Worm (Caenorhabditis elegans): ENCODE results near the gene srh-217.

The srh-217 gene

ce11 chrV:20165808-20166207, 29.5 kb downstream of the srh-217 start:
- no peak for TF ChIP-seq sea-1 (GFP tag; conservative IDR thresholded peaks at IDR 0.05)
- TF ChIP-seq F13C5.2 (tag; optimal IDR thresholded peaks at IDR 0.05) = no peak
- TF ChIP-seq tra-4 (tag; optimal IDR thresholded peaks at IDR 0.05) = no peak
- no peak for TF ChIP-seq flt-1 (GFP tag; IDR thresholded peaks at IDR 0.05)
- no peak for TF ChIP-seq ceh-36 (tag; optimal IDR thresholded peaks at IDR 0.05)
- no peak for TF ChIP-seq B0310.2 (tag; optimal IDR thresholded peaks at IDR 0.05)
- TF ChIP-seq hmg-4 (GFP tag; optimal IDR thresholded peaks at IDR 0.05) = no peak
- TF ChIP-seq ama-1 (optimal IDR thresholded peaks at IDR 0.05) = no peak
- no peak for TF ChIP-seq hnd-1 (tag; optimal IDR thresholded peaks at IDR 0.05)
- TF ChIP-seq ceh-13 (GFP tag; optimal IDR thresholded peaks at IDR 0.05) = no peak
- no peak for TF ChIP-seq hmbx-1 (tag; optimal IDR thresholded peaks at IDR 0.05)
- TF ChIP-seq pes-1 (GFP tag; IDR thresholded peaks at IDR 0.05) = no peak
- TF ChIP-seq ets-7 (tag; optimal IDR thresholded peaks at IDR 0.05) = no peak
- no peak for TF ChIP-seq aly-1 (tag; optimal IDR thresholded peaks at IDR 0.05)
- no peak for TF ChIP-seq tbx-11 (GFP tag; IDR thresholded peaks at IDR 0.05)

ce11 chrV:20164059-20164892, 31.1 kb downstream of the srh-217 start, which contains the start of gene F19B2.5:
Gene F19B2.5 (minus strand): TSS chrV:20164165.
- TF ChIP-seq pes-1 (GFP tag; IDR thresholded peaks at IDR 0.05) = no peak
- TF ChIP-seq B0310.2 (tag; optimal IDR thresholded peaks at IDR 0.05) = no peak
- TF ChIP-seq ets-7 (tag; optimal IDR thresholded peaks at IDR 0.05) = no peak
- no peak for TF ChIP-seq flt-1 (GFP tag; IDR thresholded peaks at IDR 0.05)
- TF ChIP-seq sea-1 (GFP tag; conservative IDR thresholded peaks at IDR 0.05) = no peak
- no peak for TF ChIP-seq hnd-1 (tag; optimal IDR thresholded peaks at IDR 0.05)
- no peak for TF ChIP-seq hmbx-1 (tag; optimal IDR thresholded peaks at IDR 0.05)
- no peak for TF ChIP-seq hmg-4 (GFP tag; optimal IDR thresholded peaks at IDR 0.05)
- TF ChIP-seq scrt-1 (GFP tag; IDR thresholded peaks at IDR 0.05) = no peak
- no peak for TF ChIP-seq tbx-37 (GFP tag; conservative IDR thresholded peaks at IDR 0.05)

- TF ChIP-seq scrt-1 (GFP tag; IDR thresholded peaks at IDR 0.05) (no peak), sea-1 (GFP tag; conservative IDR thresholded peaks at IDR 0.05) (no peak), tbx-37 (GFP tag; conservative IDR thresholded peaks at IDR 0.05) (no peak), hmbx-1 (tag; optimal IDR thresholded peaks at IDR 0.05) (no peak), hnd-1 (tag; optimal IDR thresholded peaks at IDR 0.05) (no peak), tbx-11 (GFP tag; IDR thresholded peaks at IDR 0.05) (no peak), ets-7 (tag; optimal IDR thresholded peaks at IDR 0.05) (no peak), pes-1 (GFP tag; IDR thresholded peaks at IDR 0.05) (no peak), tra-4 (tag; optimal IDR thresholded peaks at IDR 0.05) (no peak), ceh-36 (tag; optimal IDR thresholded peaks at IDR 0.05) (no peak), flt-1 (GFP tag; IDR thresholded peaks at IDR 0.05) (no peak), hmg-4 (GFP tag; optimal IDR thresholded peaks at IDR 0.05) (no peak), B0310.2 (tag; optimal IDR thresholded peaks at IDR 0.05) (no peak)
These were observed 32.3 kb downstream of the srh-217 start for ce11 chrV:20163105-20163449.

- TF ChIP-seq tbx-11 (GFP tag; IDR thresholded peaks at IDR 0.05) (no peak), aly-1 (tag; optimal IDR thresholded peaks at IDR 0.05) (no peak), hmbx-1 (tag; optimal IDR thresholded peaks at IDR 0.05) (no peak), hnd-1 (tag; optimal IDR thresholded peaks at IDR 0.05) (no peak), tra-4 (tag; optimal IDR thresholded peaks at IDR 0.05) (no peak), F13C5.2 (tag; optimal IDR thresholded peaks at IDR 0.05) (no peak), ama-1 (optimal IDR thresholded peaks at IDR 0.05) (no peak), flt-1 (GFP tag; IDR thresholded peaks at IDR 0.05) (no peak), tbx-37 (GFP tag; conservative IDR thresholded peaks at IDR 0.05) (no peak)
These were observed 32.9 kb downstream of the srh-217 start for ce11 chrV:20162290-20163104.

ce11 chrV:20161781-20162289, 33.5 kb downstream of the srh-217 start:
- TF ChIP-seq tbx-37 (GFP tag; conservative IDR thresholded peaks at IDR 0.05) (no peak), hmg-4 (GFP tag; optimal IDR thresholded peaks at IDR 0.05) (no peak), hmbx-1 (tag; optimal IDR thresholded peaks at IDR 0.05) (no peak), flt-1 (GFP tag; IDR thresholded peaks at IDR 0.05) (no peak), F13C5.2 (tag; optimal IDR thresholded peaks at IDR 0.05) (no peak), tra-4 (tag; optimal IDR thresholded peaks at IDR 0.05) (no peak)

ce11 chrV:20158223-20158622, 37.1 kb downstream of the srh-217 start, which contains the start of gene F19B2.6:
Gene F19B2.6 (plus strand): TSS chrV:20158523.
- no peak for TF ChIP-seq ets-7 (tag; optimal IDR thresholded peaks at IDR 0.05)
- no peak for TF ChIP-seq pes-1 (GFP tag; IDR thresholded peaks at IDR 0.05)
- no peak for TF ChIP-seq ceh-36 (tag; optimal IDR thresholded peaks at IDR 0.05)
- no peak for TF ChIP-seq aly-1 (tag; optimal IDR thresholded peaks at IDR 0.05)
- TF ChIP-seq tbx-37 (GFP tag; conservative IDR thresholded peaks at IDR 0.05) = no peak
- no peak for TF ChIP-seq hmg-4 (GFP tag; optimal IDR thresholded peaks at IDR 0.05)
- no peak for TF ChIP-seq flt-1 (GFP tag; IDR thresholded peaks at IDR 0.05)
- no peak for TF ChIP-seq hmbx-1 (tag; optimal IDR thresholded peaks at IDR 0.05)

- no peak for TF ChIP-seq pes-1 (GFP tag; IDR thresholded peaks at IDR 0.05)
- TF ChIP-seq ceh-36 (tag; optimal IDR thresholded peaks at IDR 0.05) = no peak
These were observed 43.5 kb downstream of the srh-217 start for ce11 chrV:20151855-20152254.

All from whole organism, early embryonic.